Fruit fly (Drosophila melanogaster): ENCODE data around the gene CG13073.

The CG13073 gene

DNA sequence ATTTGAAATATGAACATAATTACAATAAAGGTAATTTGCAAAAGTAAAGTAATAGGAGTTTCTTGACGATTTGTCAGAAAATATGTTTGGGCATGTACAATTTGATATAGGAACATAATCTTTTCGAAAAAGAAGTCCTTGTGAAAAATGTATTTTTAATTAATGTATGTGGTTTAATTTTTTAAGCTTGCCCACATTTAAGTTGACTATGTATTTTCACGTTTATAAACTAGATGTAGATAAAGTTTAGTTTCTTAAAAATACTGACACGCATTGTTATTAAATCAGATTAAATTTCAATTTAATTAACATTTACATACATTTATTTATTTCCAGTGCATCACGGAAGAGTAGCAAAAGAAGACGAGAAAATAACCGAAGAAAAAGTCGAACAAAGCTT lies 40.6 kb downstream of the CG13073 start:
- TF ChIP-seq CG34367 (tag; optimal IDR thresholded peaks at IDR 0.05) (peak; percentile 74), Pif1B (GFP tag; optimal IDR thresholded peaks at IDR 0.05) (peak; percentile 25), Ets98B (GFP tag; IDR thresholded peaks at IDR 0.05) (no peak), fd96Ca (GFP tag; IDR thresholded peaks at IDR 0.05) (no peak), CG12605 (GFP tag; IDR thresholded peaks at IDR 0.05) (no peak), CG17806 (tag; optimal IDR thresholded peaks at IDR 0.05) (peak; percentile 75), CG14655 (GFP tag; optimal IDR thresholded peaks at IDR 0.05) (peak; percentile 46), CG8159 (tag; optimal IDR thresholded peaks at IDR 0.05) (peak; percentile 89), Pif1A (GFP tag; optimal IDR thresholded peaks at IDR 0.05) (peak; percentile 44), D1 (tag; optimal IDR thresholded peaks at IDR 0.05) (peak; percentile 70), CG13204 (GFP tag; optimal IDR thresholded peaks at IDR 0.05) (no peak), CG32121 (GFP tag; IDR thresholded peaks at IDR 0.05) (no peak), CG4496 (GFP tag; IDR thresholded peaks at IDR 0.05) (no peak), gl (tag; optimal IDR thresholded peaks at IDR 0.05) (no peak), CG15710 (tag; optimal IDR thresholded peaks at IDR 0.05) (peak; percentile 82), CG9948 (tag; optimal IDR thresholded peaks at IDR 0.05) (peak; percentile 82), CG8301 (tag; optimal IDR thresholded peaks at IDR 0.05) (no peak), CG10348 (GFP tag; IDR thresholded peaks at IDR 0.05) (no peak), Snoo (tag; optimal IDR thresholded peaks at IDR 0.05) (no peak), EcR (GFP tag; optimal IDR thresholded peaks at IDR 0.05) (no peak), rn (GFP tag; IDR thresholded peaks at IDR 0.05) (no peak)

dm6 chr3L:16175628-16176263 lies 41.4 kb downstream of the CG13073 start:
- TF ChIP-seq CG17806 (tag; optimal IDR thresholded peaks at IDR 0.05) (peak; percentile 90), Ets98B (GFP tag; IDR thresholded peaks at IDR 0.05) (no peak), rn (GFP tag; IDR thresholded peaks at IDR 0.05) (no peak), CG12605 (GFP tag; IDR thresholded peaks at IDR 0.05) (peak; percentile 46), CG4496 (GFP tag; IDR thresholded peaks at IDR 0.05) (0 out of 3 replicates have a peak, but pooled peaks have one; percentile 48), fd96Ca (GFP tag; IDR thresholded peaks at IDR 0.05) (no peak), CG9948 (tag; optimal IDR thresholded peaks at IDR 0.05) (peak; percentile 84), CG8159 (tag; optimal IDR thresholded peaks at IDR 0.05) (peak; percentile 92), CG10348 (GFP tag; IDR thresholded peaks at IDR 0.05) (no peak), CG13204 (GFP tag; optimal IDR thresholded peaks at IDR 0.05) (peak; percentile 56), CG14655 (GFP tag; optimal IDR thresholded peaks at IDR 0.05) (peak; percentile 62), Pif1B (GFP tag; optimal IDR thresholded peaks at IDR 0.05) (peak; percentile 77), Pif1A (GFP tag; optimal IDR thresholded peaks at IDR 0.05) (peak; percentile 86), EcR (GFP tag; optimal IDR thresholded peaks at IDR 0.05) (no peak), Snoo (tag; optimal IDR thresholded peaks at IDR 0.05) (peak; percentile 62), D1 (tag; optimal IDR thresholded peaks at IDR 0.05) (peak; percentile 45), gl (tag; optimal IDR thresholded peaks at IDR 0.05) (peak; percentile 55), CG8301 (tag; optimal IDR thresholded peaks at IDR 0.05) (peak; percentile 49), CG15710 (tag; optimal IDR thresholded peaks at IDR 0.05) (peak; percentile 84), CG34367 (tag; optimal IDR thresholded peaks at IDR 0.05) (peak; percentile 79), CG32121 (GFP tag; IDR thresholded peaks at IDR 0.05) (0 out of 2 replicates have a peak, but pooled peaks have one; percentile 41)

dm6 chr3L:16174778-16175177 lies 42.3 kb downstream of the CG13073 start:
- TF ChIP-seq CG34367 (tag; optimal IDR thresholded peaks at IDR 0.05) (peak; percentile 76), CG9948 (tag; optimal IDR thresholded peaks at IDR 0.05) (peak; percentile 91), Ets98B (GFP tag; IDR thresholded peaks at IDR 0.05) (no peak), CG8159 (tag; optimal IDR thresholded peaks at IDR 0.05) (peak; percentile 93), CG17806 (tag; optimal IDR thresholded peaks at IDR 0.05) (peak; percentile 89), D1 (tag; optimal IDR thresholded peaks at IDR 0.05) (peak; percentile 27), CG14655 (GFP tag; optimal IDR thresholded peaks at IDR 0.05) (peak; percentile 60), CG32121 (GFP tag; IDR thresholded peaks at IDR 0.05) (no peak), CG15710 (tag; optimal IDR thresholded peaks at IDR 0.05) (peak; percentile 90)

dm6 chr3L:16173818-16174601 lies 43.1 kb downstream of the CG13073 start:
- TF ChIP-seq CG15710 (tag; optimal IDR thresholded peaks at IDR 0.05) (peak; percentile 36), CG13204 (GFP tag; optimal IDR thresholded peaks at IDR 0.05) (peak; percentile 98), CG8301 (tag; optimal IDR thresholded peaks at IDR 0.05) (no peak), CG17806 (tag; optimal IDR thresholded peaks at IDR 0.05) (peak; percentile 30), Ets98B (GFP tag; IDR thresholded peaks at IDR 0.05) (no peak), CG10348 (GFP tag; IDR thresholded peaks at IDR 0.05) (no peak), CG8159 (tag; optimal IDR thresholded peaks at IDR 0.05) (peak; percentile 54), gl (tag; optimal IDR thresholded peaks at IDR 0.05) (peak; percentile 34), CG32121 (GFP tag; IDR thresholded peaks at IDR 0.05) (no peak), Pif1A (GFP tag; optimal IDR thresholded peaks at IDR 0.05) (peak; percentile 1), Snoo (tag; optimal IDR thresholded peaks at IDR 0.05) (peak; percentile 97), CG34367 (tag; optimal IDR thresholded peaks at IDR 0.05) (no peak), CG14655 (GFP tag; optimal IDR thresholded peaks at IDR 0.05) (peak; percentile 14), CG9948 (tag; optimal IDR thresholded peaks at IDR 0.05) (peak; percentile 2), fd96Ca (GFP tag; IDR thresholded peaks at IDR 0.05) (0 out of 3 replicates have a peak, but pooled peaks have one; percentile 29), EcR (GFP tag; optimal IDR thresholded peaks at IDR 0.05) (peak; percentile 77), CG4496 (GFP tag; IDR thresholded peaks at IDR 0.05) (peak; percentile 42; the same call in 1 of the 3 replicates), D1 (tag; optimal IDR thresholded peaks at IDR 0.05) (peak; percentile 49), Pif1B (GFP tag; optimal IDR thresholded peaks at IDR 0.05) (peak; percentile 24), CG12605 (GFP tag; IDR thresholded peaks at IDR 0.05) (no peak), rn (GFP tag; IDR thresholded peaks at IDR 0.05) (no peak)
